Fruit fly (Drosophila melanogaster) whole organism: ENCODE data around the gene Srrm1.

Experiments used
- CG8478 ChIP-seq: fragments of >200 bp; optimal IDR thresholded peaks from 2 replicates; lab custom pipeline; 2018; ENCODE audit warnings: inconsistent platforms
- Dll ChIP-seq: fragments of >200 bp; optimal IDR thresholded peaks from 2 replicates; lab custom pipeline; 2017
- EcR ChIP-seq, 2 experiments: fragments of >200 bp; optimal IDR thresholded peaks; 2 replicates each; lab custom pipeline; 2017; ENCODE audit warnings: missing biosample characterization in 2 of 2, missing genetic modification characterization in 2 of 2, missing genetic modification reagents in 2 of 2
- pan ChIP-seq: fragments of >200 bp; optimal IDR thresholded peaks from 2 replicates; lab custom pipeline; 2017
- psq ChIP-seq: fragments of >200 bp; optimal IDR thresholded peaks from 2 replicates; lab custom pipeline; 2017
- usp ChIP-seq: fragments of >200 bp; optimal IDR thresholded peaks from 2 replicates; lab custom pipeline; 2017; ENCODE audit warnings: missing biosample characterization, missing genetic modification characterization, mixed read lengths

Srrm1 gene

DNA sequence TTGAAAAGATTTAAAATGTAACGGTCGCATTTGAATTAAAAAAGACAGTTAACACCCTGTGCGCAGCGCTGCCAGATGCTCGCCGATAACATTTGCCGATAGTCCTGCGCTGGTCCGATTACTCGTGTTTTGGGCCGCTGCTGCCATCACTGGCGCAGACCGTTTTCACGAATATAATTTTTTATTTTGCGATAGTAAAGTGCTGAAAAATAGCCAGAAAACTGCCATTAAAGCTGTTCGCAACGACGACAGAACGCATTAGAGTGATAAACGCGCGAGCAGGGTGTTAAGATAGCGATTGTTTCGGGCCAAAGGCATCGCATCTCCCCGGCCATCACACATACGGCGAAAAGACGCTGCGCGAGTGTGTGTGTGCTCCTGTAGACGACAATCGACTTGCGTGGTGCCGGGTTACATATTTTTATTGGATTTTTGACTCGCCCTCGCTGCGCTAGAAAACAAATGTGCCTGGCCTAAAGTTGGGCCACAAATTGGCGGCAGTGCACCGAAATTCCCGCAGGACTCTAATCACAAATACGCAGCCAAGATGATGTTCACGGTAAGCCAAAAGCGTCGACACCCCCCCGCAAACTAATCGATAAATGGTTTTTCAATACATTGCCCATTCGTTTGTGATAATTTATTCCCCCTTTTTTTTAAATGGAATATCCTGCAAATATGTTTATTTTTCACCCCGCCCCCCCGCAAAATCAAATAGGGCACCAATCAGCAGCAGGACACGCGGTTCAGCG, at the start of gene Srrm1:
TSS of gene Srrm1 (plus strand) at position 116 of the 752 bp plus-strand sequence.
- TF ChIP-seq CG8478 (lab: Kevin White, UChicago) (no peak), usp (GFP tag; lab: Kevin White, UChicago) (no peak), psq (lab: Kevin White, UChicago) (no peak), pan (lab: Kevin White, UChicago) (no peak), EcR (GFP tag; optimal IDR thresholded peaks at IDR 0.05; lab: Kevin White, UChicago) (no peak), Dll (lab: Kevin White, UChicago) (no peak)

DNA sequence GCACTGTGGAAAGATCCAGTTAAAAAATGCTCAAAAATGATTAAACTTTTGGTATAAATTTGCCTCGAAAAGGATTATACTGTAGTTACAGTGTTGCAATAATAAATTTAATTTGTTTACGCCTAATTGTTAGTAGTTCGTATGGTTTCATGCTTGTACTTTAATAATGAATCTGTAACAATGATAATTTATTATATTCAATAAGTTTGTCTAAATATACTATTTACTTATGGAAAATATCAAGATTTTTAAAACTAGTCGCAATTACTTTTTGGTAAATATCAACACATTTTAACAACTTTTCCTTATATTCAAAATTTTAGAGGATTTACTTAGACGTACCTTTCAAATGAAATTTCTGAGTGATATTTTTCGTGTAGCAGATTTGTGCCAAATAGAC, 41.8 kb upstream of the Srrm1 start, which contains the start of gene CG11262:
TSS of gene CG11262 (plus strand) at position 301 of the 400 bp plus-strand sequence.
- no peak for TF ChIP-seq psq (lab: Kevin White, UChicago)
- TF ChIP-seq usp (GFP tag; lab: Kevin White, UChicago): no peak
- TF ChIP-seq CG8478 (lab: Kevin White, UChicago): no peak
- TF ChIP-seq Dll (lab: Kevin White, UChicago): no peak
- no peak for TF ChIP-seq pan (lab: Kevin White, UChicago)
- no peak for TF ChIP-seq EcR (GFP tag; optimal IDR thresholded peaks at IDR 0.05; lab: Kevin White, UChicago)

DNA sequence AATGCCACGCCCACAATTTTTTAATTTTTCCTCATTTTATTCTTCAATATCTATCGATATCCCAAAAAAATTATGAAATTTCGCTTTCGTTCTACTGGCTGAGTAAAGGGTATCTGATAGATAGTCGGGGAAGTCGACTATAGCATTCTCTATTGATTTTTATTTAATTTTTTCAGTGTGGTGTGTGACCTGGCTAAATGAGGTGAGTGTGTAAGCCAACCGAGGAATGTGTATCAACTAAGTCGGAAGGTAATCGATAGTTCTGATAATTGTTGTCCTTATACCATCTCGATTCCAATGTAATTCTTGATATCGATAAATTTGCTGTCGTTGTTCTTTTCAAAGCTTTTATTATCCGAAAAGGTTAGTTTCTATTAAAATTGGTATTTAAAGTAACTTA, 30.1 kb upstream of the Srrm1 start, which contains the start of gene CG11263:
TSS of gene CG11263 (plus strand) at position 328 of the 400 bp plus-strand sequence.
- no peak for TF ChIP-seq CG8478 (lab: Kevin White, UChicago)
- no peak for TF ChIP-seq psq (lab: Kevin White, UChicago)
- TF ChIP-seq pan (lab: Kevin White, UChicago): no peak
- no peak for TF ChIP-seq Dll (lab: Kevin White, UChicago)
- no peak for TF ChIP-seq EcR (GFP tag; optimal IDR thresholded peaks at IDR 0.05; lab: Kevin White, UChicago)

DNA sequence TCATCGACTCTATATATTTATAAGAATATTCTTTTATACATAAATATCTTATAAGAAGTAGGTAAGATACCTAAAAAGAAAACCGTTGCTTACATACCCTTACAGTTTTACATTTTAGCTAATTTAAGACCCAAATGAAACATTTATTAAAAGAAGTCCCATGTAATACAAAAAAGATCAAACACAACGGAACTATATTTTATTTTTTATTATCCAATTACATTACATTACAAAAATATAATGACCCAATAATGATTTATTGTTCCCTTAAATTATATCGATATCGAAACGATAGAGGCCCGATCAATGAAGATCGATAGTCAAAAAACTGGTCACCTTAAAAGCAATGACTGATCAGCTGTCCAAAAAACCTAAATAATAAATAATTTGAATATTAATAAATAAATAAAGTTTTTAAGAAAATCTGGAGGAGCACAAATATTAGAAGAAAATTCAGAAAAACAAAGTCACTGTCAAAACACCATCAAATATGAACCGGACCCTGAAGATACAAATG, 28.6 kb upstream of the Srrm1 start:
- TF ChIP-seq Dll (lab: Kevin White, UChicago): no peak
- no peak for TF ChIP-seq psq (lab: Kevin White, UChicago)
- TF ChIP-seq pan (lab: Kevin White, UChicago): no peak
- TF ChIP-seq CG8478 (lab: Kevin White, UChicago): no peak
- TF ChIP-seq usp (GFP tag; lab: Kevin White, UChicago): no peak
- TF ChIP-seq EcR (GFP tag; optimal IDR thresholded peaks at IDR 0.05; lab: Kevin White, UChicago): no peak

DNA sequence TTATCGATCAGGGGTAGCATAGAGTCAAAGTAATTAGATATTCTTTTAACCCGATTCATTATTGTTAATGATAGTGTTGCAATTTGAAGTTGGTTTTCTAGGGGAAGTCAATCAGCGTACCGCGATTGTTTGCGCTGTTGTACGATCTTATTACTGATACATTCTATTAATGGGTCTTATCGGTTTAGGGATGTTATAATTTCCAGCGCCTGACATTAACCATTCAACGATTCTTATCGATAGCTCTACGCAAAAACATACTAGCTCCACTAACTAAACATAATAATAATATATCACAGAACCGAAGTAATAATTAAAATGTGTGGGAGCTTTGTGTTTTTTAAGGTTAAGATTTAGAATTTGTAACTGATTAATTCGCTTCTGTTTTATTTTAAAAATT, 25.1 kb upstream of the Srrm1 start, which contains the start of gene Cul6:
TSS of gene Cul6 (minus strand) at position 175 of the 400 bp plus-strand sequence.
- TF ChIP-seq CG8478 (lab: Kevin White, UChicago) (no peak), Dll (lab: Kevin White, UChicago) (no peak)

DNA sequence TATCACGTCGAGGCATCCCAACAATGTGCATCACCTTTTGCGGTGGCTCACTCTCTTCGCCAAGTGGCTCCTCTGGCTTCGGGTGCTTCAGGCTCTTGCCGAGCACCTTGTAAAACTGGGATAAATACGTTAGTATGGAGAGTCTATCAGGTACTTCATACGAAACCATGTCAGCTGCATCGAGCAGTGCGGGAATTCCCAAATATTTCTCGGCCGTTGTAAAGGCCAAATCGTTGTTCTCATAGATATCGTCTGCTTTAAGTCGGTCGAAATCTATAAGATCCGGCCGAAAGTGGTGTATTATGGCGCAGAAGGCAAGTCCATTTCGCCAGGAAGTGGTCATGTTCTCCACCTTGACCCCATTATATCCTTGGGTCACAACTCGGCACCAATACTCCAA, 21.9 kb upstream of the Srrm1 start:
- TF ChIP-seq Dll (lab: Kevin White, UChicago) (no peak), EcR (GFP tag; optimal IDR thresholded peaks at IDR 0.05; lab: Kevin White, UChicago) (no peak), pan (lab: Kevin White, UChicago) (no peak), psq (lab: Kevin White, UChicago) (no peak), usp (GFP tag; lab: Kevin White, UChicago) (no peak)

DNA sequence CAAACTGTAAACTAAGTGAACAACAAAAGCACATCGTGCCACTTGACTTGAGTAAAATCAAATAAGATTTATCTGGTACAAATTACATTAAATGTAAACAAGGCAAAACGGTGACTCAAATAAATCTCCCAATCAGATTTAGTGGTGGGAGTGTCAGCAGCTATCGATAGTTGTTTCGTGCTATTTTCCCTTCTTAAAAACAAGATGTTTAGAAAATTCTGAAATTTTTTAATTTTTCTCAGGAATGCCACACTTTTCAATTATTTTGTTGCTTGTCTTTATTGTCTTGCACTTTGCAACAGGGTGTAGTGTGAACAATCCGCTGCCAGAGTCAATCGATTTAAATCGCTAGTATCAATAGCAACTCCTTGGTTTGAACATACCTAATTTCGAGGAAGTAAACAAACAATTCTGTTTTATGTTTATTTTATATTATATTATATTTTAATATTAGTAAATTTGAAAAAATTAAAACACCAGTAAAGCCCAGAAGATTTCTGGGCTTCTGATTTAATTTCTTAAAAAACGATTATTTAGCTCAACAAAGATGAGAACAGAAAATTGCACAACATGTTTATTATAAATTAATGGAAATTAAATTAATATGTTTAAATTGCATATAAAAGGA, 21.3 kb upstream of the Srrm1 start, which contains the start of gene MICAL-like:
TSS of gene MICAL-like (minus strand) at position 138 of the 628 bp plus-strand sequence.
- TF ChIP-seq usp (GFP tag; lab: Kevin White, UChicago) (no peak), psq (lab: Kevin White, UChicago) (no peak), EcR (GFP tag; optimal IDR thresholded peaks at IDR 0.05; lab: Kevin White, UChicago) (no peak), CG8478 (lab: Kevin White, UChicago) (no peak)

DNA sequence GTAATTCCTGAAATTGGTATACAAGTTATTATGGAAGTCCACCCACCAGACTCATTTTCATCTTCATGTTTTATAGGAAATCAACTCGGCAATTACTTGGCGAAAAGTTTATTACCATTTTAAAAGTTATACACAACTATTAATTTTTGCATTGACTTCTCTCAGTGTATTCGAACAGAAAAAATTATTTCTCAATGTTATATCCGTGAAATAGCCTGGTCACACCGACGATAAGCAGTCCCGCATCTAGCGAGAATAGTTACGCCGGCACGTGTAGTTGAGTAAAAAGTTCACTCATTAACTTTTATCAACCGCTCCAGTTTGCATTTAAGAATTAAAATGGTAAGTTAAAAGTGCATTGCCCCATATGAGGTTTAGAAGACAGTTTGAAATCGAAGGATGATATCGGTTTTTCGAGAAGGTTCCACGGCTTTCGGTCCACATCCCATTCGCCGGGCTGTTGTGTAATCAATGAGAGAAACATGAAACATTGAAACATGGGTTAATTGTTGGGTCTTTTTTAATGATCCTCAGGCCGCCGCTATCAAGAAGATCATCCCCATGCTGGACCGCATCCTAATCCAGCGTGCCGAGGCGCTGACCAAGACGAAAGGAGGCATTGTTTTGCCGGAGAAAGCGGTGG, 20.7 kb upstream of the Srrm1 start, which contains the start of gene CG11267:
TSS of gene CG11267 (plus strand) at position 228 of the 643 bp plus-strand sequence.
- TF ChIP-seq CG8478 (lab: Kevin White, UChicago) (no peak), usp (GFP tag; lab: Kevin White, UChicago) (no peak), psq (lab: Kevin White, UChicago) (no peak), pan (lab: Kevin White, UChicago) (no peak), EcR (GFP tag; optimal IDR thresholded peaks at IDR 0.05; lab: Kevin White, UChicago) (no peak)

DNA sequence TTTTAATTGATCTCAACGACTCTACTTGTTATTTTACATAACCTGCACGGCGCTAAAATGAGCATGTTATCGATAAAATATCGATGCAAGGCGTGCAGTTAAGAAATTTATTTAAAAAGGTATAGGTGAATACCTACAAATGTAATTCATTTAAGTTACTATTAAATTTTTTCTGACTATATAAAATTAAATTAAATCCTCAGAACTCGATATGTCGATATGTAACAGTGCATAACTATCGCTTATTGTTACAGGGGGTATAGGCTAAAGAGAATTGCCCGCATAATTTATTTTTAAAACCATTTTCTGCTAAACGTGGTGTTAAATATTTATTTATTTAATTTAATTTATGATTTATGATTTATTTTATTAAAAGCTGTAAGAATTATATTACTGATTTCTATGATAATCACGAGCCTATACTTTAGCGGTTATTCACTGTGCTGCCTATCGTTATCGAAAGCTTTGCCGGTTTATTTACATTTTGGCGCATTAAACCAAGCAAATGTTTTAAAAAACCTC, 18.8 kb upstream of the Srrm1 start, which contains the start of the genes mRpL20 and Icmt:
TSS of gene mRpL20 (minus strand) at position 65 of the 522 bp plus-strand sequence.
TSS of gene Icmt (plus strand) at position 464 of the 522 bp plus-strand sequence.
- no peak for TF ChIP-seq CG8478 (lab: Kevin White, UChicago)
- no peak for TF ChIP-seq Dll (lab: Kevin White, UChicago)
- TF ChIP-seq psq (lab: Kevin White, UChicago): no peak
- no peak for TF ChIP-seq usp (GFP tag; lab: Kevin White, UChicago)
- no peak for TF ChIP-seq EcR (GFP tag; optimal IDR thresholded peaks at IDR 0.05; lab: Kevin White, UChicago)

DNA sequence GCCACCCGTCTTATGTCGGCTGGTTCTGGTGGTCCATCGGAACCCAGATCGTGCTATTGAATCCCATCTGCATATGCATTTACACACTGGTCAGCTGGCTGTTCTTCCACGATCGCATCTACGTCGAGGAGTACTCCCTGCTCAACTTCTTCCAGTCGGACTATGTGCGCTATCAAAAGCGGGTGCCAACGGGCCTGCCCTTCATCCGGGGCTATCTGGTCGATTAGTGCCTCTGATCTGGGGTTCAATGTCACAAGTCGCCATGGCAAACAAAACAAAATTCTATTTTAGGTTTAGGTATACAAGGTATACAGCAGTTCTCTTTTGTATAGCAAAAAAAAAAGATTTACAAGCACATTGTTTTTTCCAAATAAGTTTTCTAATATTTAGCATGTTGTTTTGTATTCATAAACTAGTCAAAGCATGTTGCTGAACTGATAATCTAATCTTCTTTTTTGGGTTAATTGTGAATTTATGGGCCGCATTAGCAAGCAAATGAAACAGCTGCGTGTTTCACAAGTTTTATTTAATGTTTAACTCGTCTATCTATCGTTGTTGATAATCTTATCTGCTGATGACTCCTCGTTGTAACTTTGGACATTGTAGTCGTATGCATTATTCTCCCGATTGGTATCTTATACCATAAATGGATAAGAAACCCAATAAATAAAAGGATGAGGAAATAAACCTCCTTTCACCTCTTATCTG, 17.2 kb upstream of the Srrm1 start:
- TF ChIP-seq usp (GFP tag; lab: Kevin White, UChicago): no peak
- TF ChIP-seq CG8478 (lab: Kevin White, UChicago): no peak
- no peak for TF ChIP-seq Dll (lab: Kevin White, UChicago)
- no peak for TF ChIP-seq EcR (GFP tag; optimal IDR thresholded peaks at IDR 0.05; lab: Kevin White, UChicago)
- no peak for TF ChIP-seq psq (lab: Kevin White, UChicago)
- no peak for TF ChIP-seq pan (lab: Kevin White, UChicago)
